Worm (Caenorhabditis elegans) whole organism, young adult: ENCODE data around the gene F44E7.9.

Source experiments
- F39B2.1 ChIP-seq: fragments of 200-800 bp; sonication (Bioruptor generic); IDR thresholded peaks from 2 replicates; pipeline ENCODE4 v1.3.6; 2022; ENCODE audit warnings: missing genetic modification reagents, missing genetic modification characterization, missing compliant biosample characterization
- hmg-1.2 ChIP-seq: fragments of 200-800 bp; sonication (Bioruptor generic); IDR thresholded peaks from 2 replicates; pipeline ENCODE4 v1.3.6; 2022; ENCODE audit warnings: missing genetic modification reagents, missing genetic modification characterization, missing compliant biosample characterization
- mxl-1 ChIP-seq: sonication (generic microtip); optimal IDR thresholded peaks from 2 replicates; lab custom pipeline; 2016; ENCODE audit warnings: missing genetic modification characterization, missing compliant biosample characterization
- tlf-1 ChIP-seq: fragments of 200-800 bp; sonication (Bioruptor generic); optimal IDR thresholded peaks from 2 replicates; lab custom pipeline; 2018; ENCODE audit warnings: mild to moderate bottlenecking, missing genetic modification characterization, missing compliant biosample characterization
- unc-130 ChIP-seq: sonication (generic microtip); optimal IDR thresholded peaks from 2 replicates; lab custom pipeline; 2016; ENCODE audit warnings: missing genetic modification reagents, missing genetic modification characterization, missing compliant biosample characterization
- ztf-26 ChIP-seq: sonication (generic microtip); optimal IDR thresholded peaks from 2 replicates; lab custom pipeline; 2017; ENCODE audit warnings: missing genetic modification characterization, missing compliant biosample characterization

DNA sequence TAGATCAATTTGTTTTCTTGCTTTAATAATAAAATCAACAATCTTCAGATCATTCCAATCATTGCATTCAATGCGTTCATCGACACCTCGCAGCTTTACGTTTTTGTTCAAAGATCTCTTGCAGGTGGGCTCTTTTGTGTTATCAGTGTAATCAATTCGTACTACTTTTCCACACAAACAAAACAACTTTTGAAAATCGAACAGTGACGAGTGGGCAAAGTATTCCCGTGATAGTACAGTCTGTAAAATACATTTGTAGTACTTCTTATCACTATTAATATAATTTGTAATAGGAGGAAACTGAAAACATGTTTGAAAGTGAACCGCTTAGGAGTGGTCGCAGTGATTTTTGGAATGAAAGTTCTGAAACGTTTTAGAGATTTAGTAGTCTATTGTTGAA, 25.9 kb upstream of the F44E7.9 start, which contains the start of gene pgph-2:
- no peak for TF ChIP-seq tlf-1 (GFP tag; lab: Kevin White, UChicago)
- no peak for TF ChIP-seq mxl-1
- no peak for TF ChIP-seq ztf-26 (tag; lab: Kevin White, UChicago)
- TF ChIP-seq hmg-1.2 (GFP tag; lab: Robert Waterston, UW) = no peak
- TF ChIP-seq F39B2.1 (GFP tag; lab: Robert Waterston, UW) = no peak
- TF ChIP-seq unc-130 (GFP tag; lab: Kevin White, UChicago) = no peak
